Comparison of ENCODE assay signal across 2 worm cellular contexts in the genomic region with DNA sequence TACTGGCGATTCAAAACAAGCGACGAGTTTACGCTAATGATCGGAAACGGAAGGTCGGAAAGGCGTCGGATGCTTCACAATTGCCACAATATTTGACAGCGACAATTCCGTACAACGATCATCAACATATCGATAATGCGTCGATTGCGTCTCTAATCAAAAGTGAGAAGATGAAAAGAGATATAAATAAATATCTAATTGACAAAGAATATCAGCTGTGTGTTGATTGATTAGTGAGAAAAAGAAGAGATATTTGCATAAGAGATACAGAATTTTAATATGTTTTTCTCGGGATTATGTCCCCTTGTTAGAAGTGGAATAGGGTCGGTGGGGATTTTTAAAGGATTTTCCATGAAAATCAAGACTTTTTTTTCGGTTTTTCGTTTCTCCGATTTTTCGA.
TF ChIP-seq lines count a peak whose summit lies in the region.

No protein-coding gene starts in this region.

TF ChIP-seq in whole organism, L1 larva, 84 proteins besides CTCF, POLR2A, EP300 and RAD21:
- TF ChIP-seq ztf-4 (tag; optimal IDR thresholded peaks at IDR 0.05; lab: Kevin White, UChicago) (no peak), tlp-1 (tag; optimal IDR thresholded peaks at IDR 0.05; lab: Kevin White, UChicago) (no peak), F16B12.6 (tag; optimal IDR thresholded peaks at IDR 0.05; lab: Kevin White, UChicago) (no peak), ztf-11 (tag; optimal IDR thresholded peaks at IDR 0.05; lab: Kevin White, UChicago) (no peak), blmp-1 (tag; optimal IDR thresholded peaks at IDR 0.05; lab: Kevin White, UChicago) (peak; percentile 66), mdl-1 (tag; optimal IDR thresholded peaks at IDR 0.05; lab: Kevin White, UChicago) (no peak), dsc-1 (tag; optimal IDR thresholded peaks at IDR 0.05; lab: Kevin White, UChicago) (peak; percentile 64), egl-27 (tag; optimal IDR thresholded peaks at IDR 0.05; lab: Kevin White, UChicago) (no peak), nhr-85 (tag; lab: Kevin White, UChicago) (no peak), dpl-1 (GFP tag; optimal IDR thresholded peaks at IDR 0.05; lab: Kevin White, UChicago) (no peak), nhr-47 (tag; optimal IDR thresholded peaks at IDR 0.05; lab: Kevin White, UChicago) (no peak)

TF ChIP-seq in whole organism, mixed stage, embryonic, 35 proteins besides CTCF, POLR2A, EP300 and RAD21:
- TF ChIP-seq ham-2 (GFP tag; optimal IDR thresholded peaks at IDR 0.05; lab: Kevin White, UChicago) (no peak), unc-62 (GFP tag; optimal IDR thresholded peaks at IDR 0.05; lab: Kevin White, UChicago) (peak; percentile 82), unc-120 (tag; optimal IDR thresholded peaks at IDR 0.05; lab: Kevin White, UChicago; ENCODE audit: poor library complexity, severe bottlenecking) (peak; percentile 19), mab-5 (tag; optimal IDR thresholded peaks at IDR 0.05; lab: Kevin White, UChicago) (peak; percentile 16), sptf-1 (tag; optimal IDR thresholded peaks at IDR 0.05; lab: Kevin White, UChicago) (no peak), snpc-4 (tag; optimal IDR thresholded peaks at IDR 0.05; lab: Kevin White, UChicago) (no peak)

Comparison
In these comparisons a context has a peak if more than half of its experiments do, and no peak if none do; other contexts are left out.
1. Of the 14 proteins assayed by ChIP-seq in both whole organism, L1 larva and whole organism, mixed stage, embryonic: peak only in whole organism, L1 larva: blmp-1; only in whole organism, mixed stage, embryonic: unc-62; in both: none; in neither: 12.